Worm (Caenorhabditis elegans): Measurements from ENCODE around the gene tag-243.

DNA sequence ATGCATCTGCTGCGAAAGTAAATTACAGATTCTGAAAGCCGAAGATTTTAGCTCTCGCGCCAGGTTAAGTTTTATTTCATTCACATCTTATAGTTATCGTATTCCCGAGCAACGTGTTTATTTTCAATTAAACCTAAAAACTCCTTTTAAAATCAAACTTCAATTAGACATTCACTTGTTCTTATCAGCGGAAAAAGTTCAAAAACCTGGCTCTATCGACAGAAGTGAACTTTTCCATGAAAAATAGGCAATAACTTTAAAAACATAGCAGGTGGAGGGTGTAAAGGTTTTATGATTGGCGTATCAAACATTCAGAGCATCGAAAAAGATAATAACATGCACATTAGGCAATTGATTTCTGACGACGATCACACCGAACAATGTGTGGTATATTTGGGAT, 709 bp upstream of the tag-243 start, which contains the start of gene ppat-1:
- no peak for TF ChIP-seq nhr-11 (tag; optimal IDR thresholded peaks at IDR 0.05)
- TF ChIP-seq fos-1 (tag; optimal IDR thresholded peaks at IDR 0.05) = no peak
- no peak for TF ChIP-seq snpc-4 (tag; optimal IDR thresholded peaks at IDR 0.05)
- no peak for TF ChIP-seq ceh-82 (tag; optimal IDR thresholded peaks at IDR 0.05)
- no peak for TF ChIP-seq C34B4.2 (tag; optimal IDR thresholded peaks at IDR 0.05)
- no peak for TF ChIP-seq unc-98 (GFP tag; IDR thresholded peaks at IDR 0.05)
- TF ChIP-seq nhr-237 (tag; optimal IDR thresholded peaks at IDR 0.05) = no peak
- no peak for TF ChIP-seq nhr-77 (tag; optimal IDR thresholded peaks at IDR 0.05)
- TF ChIP-seq C16A3.4 (tag; optimal IDR thresholded peaks at IDR 0.05) = no peak
- TF ChIP-seq mef-2 (tag; optimal IDR thresholded peaks at IDR 0.05) = no peak
- no peak for TF ChIP-seq egl-27 (tag; optimal IDR thresholded peaks at IDR 0.05)

Measured in whole organism, L1 larva.